Worm (Caenorhabditis elegans): ENCODE results near the gene F59D12.3.

DNA sequence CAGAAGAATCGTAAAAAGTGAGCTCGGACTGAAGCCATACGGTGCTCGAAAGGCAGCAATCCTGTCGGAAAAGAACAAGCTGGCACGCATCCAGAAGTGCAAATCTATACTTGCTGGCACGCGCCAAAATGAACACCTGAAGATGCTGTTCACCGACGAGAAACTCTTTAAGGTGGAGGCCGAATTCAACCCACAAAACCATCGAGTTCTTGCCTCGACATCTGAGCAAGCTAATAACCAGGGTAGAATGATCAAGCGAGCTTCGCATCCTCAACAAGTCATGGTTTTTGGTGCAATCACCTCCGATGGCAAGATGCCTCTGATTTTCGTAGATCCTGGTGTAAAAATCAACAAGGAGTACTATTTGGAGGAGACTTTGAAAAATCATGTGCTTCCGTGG lies 42.7 kb upstream of the F59D12.3 start:
- TF ChIP-seq nhr-76 (tag; optimal IDR thresholded peaks at IDR 0.05) = no peak
- no peak for TF ChIP-seq pqm-1 (tag; optimal IDR thresholded peaks at IDR 0.05)
- TF ChIP-seq set-16 (GFP tag; IDR thresholded peaks at IDR 0.05) = no peak
- TF ChIP-seq nhr-48 (tag; optimal IDR thresholded peaks at IDR 0.05) = no peak
- no peak for TF ChIP-seq lsy-2 (tag; optimal IDR thresholded peaks at IDR 0.05)
- TF ChIP-seq nhr-77 (tag; optimal IDR thresholded peaks at IDR 0.05) = no peak
- TF ChIP-seq tra-1 (GFP tag; IDR thresholded peaks at IDR 0.05) = no peak
- TF ChIP-seq F49E8.2 (tag; optimal IDR thresholded peaks at IDR 0.05; ENCODE audit: borderline replicate concordance) = no peak
- TF ChIP-seq ama-1 (optimal IDR thresholded peaks at IDR 0.05) = no peak
